Worm (Caenorhabditis elegans) whole organism, young adult: ENCODE measurements around the gene arf-5.

Experiments used
- B0035.1 ChIP-seq: sonication (generic microtip); optimal IDR thresholded peaks from 2 replicates; lab custom pipeline; 2016; ENCODE audit warnings: missing genetic modification characterization, mild to moderate bottlenecking, missing compliant biosample characterization, missing genotype, missing genetic modification reagents
- B0336.3 ChIP-seq: fragments of 200-800 bp; sonication (Bioruptor generic); IDR thresholded peaks from 2 replicates; pipeline ENCODE4 v1.3.6; 2022; ENCODE audit warnings: missing genetic modification characterization, missing compliant biosample characterization
- D2030.7 ChIP-seq: fragments of 200-800 bp; sonication (Bioruptor generic); IDR thresholded peaks from 2 replicates; pipeline ENCODE4 v1.3.6; 2022; ENCODE audit warnings: missing genetic modification reagents, missing genetic modification characterization, missing compliant biosample characterization
- F22D6.2 ChIP-seq: sonication (generic microtip); optimal IDR thresholded peaks from 2 replicates; lab custom pipeline; 2016; ENCODE audit warnings: mild to moderate bottlenecking, missing genetic modification characterization, missing compliant biosample characterization
- F33H1.4 ChIP-seq: fragments of 200-800 bp; sonication (Bioruptor generic); IDR thresholded peaks from 2 replicates; pipeline ENCODE4 v1.3.6; 2022; ENCODE audit warnings: missing genetic modification reagents, missing genetic modification characterization, missing compliant biosample characterization
- F52B5.7 ChIP-seq: sonication (generic microtip); optimal IDR thresholded peaks from 2 replicates; lab custom pipeline; 2016; ENCODE audit warnings: mild to moderate bottlenecking, missing genetic modification characterization, missing compliant biosample characterization
- F55B11.4 ChIP-seq: sonication (generic microtip); optimal IDR thresholded peaks from 2 replicates; lab custom pipeline; 2016; ENCODE audit warnings: missing compliant biosample characterization, missing genetic modification characterization, borderline replicate concordance; ENCODE audit not compliant: insufficient read depth
- K11D2.4 ChIP-seq: fragments of 200-800 bp; sonication (Bioruptor generic); IDR thresholded peaks from 2 replicates; pipeline ENCODE4 v1.3.6; 2022; ENCODE audit warnings: missing genetic modification reagents, missing genetic modification characterization, missing compliant biosample characterization
- K12H6.12 ChIP-seq: fragments of 200-800 bp; sonication (Bioruptor generic); optimal IDR thresholded peaks from 2 replicates; lab custom pipeline; 2018; ENCODE audit warnings: mild to moderate bottlenecking, missing genetic modification characterization, missing compliant biosample characterization
- T26A5.8 ChIP-seq: sonication (generic microtip); optimal IDR thresholded peaks from 2 replicates; lab custom pipeline; 2016; ENCODE audit warnings: missing genetic modification characterization, missing compliant biosample characterization
- akir-1 ChIP-seq: fragments of 200-800 bp; sonication (Bioruptor generic); optimal IDR thresholded peaks from 2 replicates; lab custom pipeline; 2018; ENCODE audit warnings: mild to moderate bottlenecking, missing genetic modification characterization, moderate library complexity, missing compliant biosample characterization
- athp-1 ChIP-seq: sonication (generic microtip); optimal IDR thresholded peaks from 2 replicates; lab custom pipeline; 2017; ENCODE audit warnings: mild to moderate bottlenecking, missing genetic modification characterization, missing compliant biosample characterization
- attf-3 ChIP-seq: fragments of 200-800 bp; sonication (Bioruptor generic); conservative IDR thresholded peaks from 2 replicates; pipeline ENCODE4 v1.3.6; 2022; ENCODE audit warnings: missing genetic modification reagents, missing genetic modification characterization, missing compliant biosample characterization
- attf-6 ChIP-seq: fragments of 200-800 bp; sonication (Bioruptor generic); IDR thresholded peaks from 2 replicates; pipeline ENCODE4 v1.3.6; 2022; ENCODE audit warnings: missing genetic modification reagents, missing genetic modification characterization, missing compliant biosample characterization
- cebp-1 ChIP-seq, 2 experiments: fragments of 200-800 bp in 1 of 2; sonication (Bioruptor generic) in 1 of 2; sonication (generic microtip) in 1 of 2; IDR thresholded peaks in 1 of 2; optimal IDR thresholded peaks in 1 of 2; 2 replicates each; pipeline versions ENCODE4 v1.3.6 to Lab custom; 2017 to 2022; ENCODE audit warnings: missing compliant biosample characterization in 2 of 2, missing genetic modification characterization in 2 of 2, mild to moderate bottlenecking in 1 of 2, missing genetic modification reagents in 1 of 2, moderate library complexity in 1 of 2
- ceh-91 ChIP-seq: fragments of 200-800 bp; sonication (Bioruptor generic); IDR thresholded peaks from 2 replicates; pipeline ENCODE4 v1.3.6; 2022; ENCODE audit warnings: missing genetic modification reagents, missing genetic modification characterization, missing compliant biosample characterization
- dox-1 ChIP-seq: fragments of 200-800 bp; sonication (Bioruptor generic); IDR thresholded peaks from 2 replicates; pipeline ENCODE4 v1.3.6; 2022; ENCODE audit warnings: missing genetic modification reagents, missing genetic modification characterization, missing compliant biosample characterization
- egrh-3 ChIP-seq: fragments of 200-800 bp; sonication (Bioruptor generic); IDR thresholded peaks from 2 replicates; pipeline ENCODE4 v1.3.6; 2022; ENCODE audit warnings: missing genetic modification reagents, missing genetic modification characterization, missing compliant biosample characterization
- ekl-4 ChIP-seq: fragments of 200-800 bp; sonication (Bioruptor generic); IDR thresholded peaks from 2 replicates; pipeline ENCODE4 v1.3.6; 2022; ENCODE audit warnings: missing genetic modification reagents, missing genetic modification characterization, missing compliant biosample characterization
- fkh-3 ChIP-seq: sonication (generic microtip); optimal IDR thresholded peaks from 2 replicates; lab custom pipeline; 2016; ENCODE audit warnings: mild to moderate bottlenecking, missing genetic modification characterization, missing compliant biosample characterization
- hmg-1.2 ChIP-seq: fragments of 200-800 bp; sonication (Bioruptor generic); IDR thresholded peaks from 2 replicates; pipeline ENCODE4 v1.3.6; 2022; ENCODE audit warnings: missing genetic modification reagents, missing genetic modification characterization, missing compliant biosample characterization
- hsf-1 ChIP-seq: fragments of 200-800 bp; sonication (Bioruptor generic); IDR thresholded peaks from 2 replicates; pipeline ENCODE4 v1.3.6; 2022; ENCODE audit warnings: missing genetic modification reagents, missing genetic modification characterization, missing compliant biosample characterization
- lin-54 ChIP-seq: fragments of 200-800 bp; sonication (Bioruptor generic); optimal IDR thresholded peaks from 2 replicates; lab custom pipeline; 2018; ENCODE audit warnings: mild to moderate bottlenecking, missing genetic modification characterization, missing compliant biosample characterization
- lsl-1 ChIP-seq: fragments of 200-800 bp; sonication (Bioruptor generic); optimal IDR thresholded peaks from 2 replicates; lab custom pipeline; 2018; ENCODE audit warnings: mild to moderate bottlenecking, missing genetic modification characterization, moderate library complexity, missing compliant biosample characterization
- madf-10 ChIP-seq: sonication (generic microtip); optimal IDR thresholded peaks from 2 replicates; lab custom pipeline; 2016; ENCODE audit warnings: mild to moderate bottlenecking, missing genetic modification characterization, missing compliant biosample characterization
- madf-6 ChIP-seq: fragments of 200-800 bp; sonication (Bioruptor generic); IDR thresholded peaks from 2 replicates; pipeline ENCODE4 v1.3.6; 2022; ENCODE audit warnings: missing genetic modification reagents, missing genetic modification characterization, missing compliant biosample characterization
- nfyb-1 ChIP-seq: fragments of 200-800 bp; sonication (Bioruptor generic); IDR thresholded peaks from 2 replicates; pipeline ENCODE4 v1.3.6; 2022; ENCODE audit warnings: missing genetic modification reagents, missing genetic modification characterization, missing compliant biosample characterization
- pbrm-1 ChIP-seq: fragments of 200-800 bp; sonication (Bioruptor generic); IDR thresholded peaks from 2 replicates; pipeline ENCODE4 v1.3.6; 2022; ENCODE audit warnings: missing genetic modification reagents, missing genetic modification characterization, missing compliant biosample characterization
- rcor-1 ChIP-seq: fragments of 200-800 bp; sonication (Bioruptor generic); IDR thresholded peaks from 2 replicates; pipeline ENCODE4 v1.3.6; 2022; ENCODE audit warnings: missing genetic modification reagents, missing genetic modification characterization, missing compliant biosample characterization
- snpc-3.4 ChIP-seq: sonication (generic microtip); optimal IDR thresholded peaks from 2 replicates; lab custom pipeline; 2017; ENCODE audit warnings: missing genetic modification characterization, mild to moderate bottlenecking, missing compliant biosample characterization, antibody characterized with exemption, moderate library complexity, missing genotype, missing genetic modification reagents
- snpc-4 ChIP-seq, 5 experiments: fragments of 150-350 bp in 1 of 5; sonication (generic microtip) in 4 of 5; optimal IDR thresholded peaks; 2 replicates each; lab custom pipeline; 2014 to 2018; ENCODE audit warnings: missing genetic modification characterization in 5 of 5, missing biosample characterization in 3 of 5, antibody characterized with exemption in 2 of 5, mild to moderate bottlenecking in 2 of 5, missing compliant biosample characterization in 2 of 5, missing genotype in 2 of 5, moderate library complexity in 2 of 5, missing genetic modification reagents in 1 of 5
- unc-130 ChIP-seq: sonication (generic microtip); optimal IDR thresholded peaks from 2 replicates; lab custom pipeline; 2016; ENCODE audit warnings: missing genetic modification reagents, missing genetic modification characterization, missing compliant biosample characterization
- unc-62 ChIP-seq: fragments of 150-350 bp; optimal IDR thresholded peaks from 2 replicates; lab custom pipeline; 2014; ENCODE audit warnings: missing biosample characterization, missing genetic modification reagents, missing genetic modification characterization
- ztf-18 ChIP-seq: sonication (generic microtip); optimal IDR thresholded peaks from 2 replicates; lab custom pipeline; 2016; ENCODE audit warnings: missing genotype, mild to moderate bottlenecking, missing genetic modification characterization, missing compliant biosample characterization
- ztf-25 ChIP-seq: fragments of 200-800 bp; sonication (Bioruptor generic); IDR thresholded peaks from 2 replicates; pipeline ENCODE4 v1.3.6; 2022; ENCODE audit warnings: missing genetic modification reagents, missing genetic modification characterization, missing compliant biosample characterization
- ztf-6 ChIP-seq: fragments of 200-800 bp; sonication (Bioruptor generic); IDR thresholded peaks from 2 replicates; pipeline ENCODE4 v1.3.6; 2022; ENCODE audit warnings: missing genetic modification reagents, missing genetic modification characterization, missing compliant biosample characterization

Gene arf-5

DNA sequence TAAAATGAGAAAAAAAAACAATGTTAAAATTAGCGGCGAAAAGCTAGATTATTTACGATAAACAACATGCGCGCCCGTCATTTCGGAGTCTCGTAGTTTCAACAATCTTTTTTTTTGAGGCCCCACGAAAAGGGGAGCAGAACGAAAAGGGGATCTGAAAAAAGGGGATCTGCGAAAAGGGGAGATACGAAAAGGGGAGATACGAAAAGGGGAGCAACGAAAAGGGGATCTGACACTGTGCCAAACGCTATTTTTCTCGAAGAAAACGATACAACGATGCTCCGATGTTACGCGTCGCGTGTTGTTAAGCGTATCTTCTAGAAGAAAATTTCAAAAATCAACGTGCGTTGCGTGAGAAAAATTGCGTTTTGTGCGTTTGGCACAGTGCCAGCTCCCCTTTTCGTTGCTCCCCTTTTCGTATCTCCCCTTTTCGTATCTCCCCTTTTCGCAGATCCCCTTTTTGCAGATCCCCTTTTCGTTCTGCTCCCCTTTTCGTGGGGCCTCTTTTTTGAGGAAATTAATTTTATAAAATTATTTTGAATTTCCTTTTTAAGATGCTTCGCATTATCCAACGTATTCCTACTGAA lies 33.5 kb downstream of the arf-5 start, which contains the start of gene C26B2.7 (continued):
- peak; percentile 49 for TF ChIP-seq ceh-91
- peak; percentile 84 for TF ChIP-seq madf-10 (tag; lab: Kevin White, UChicago)
- TF ChIP-seq K12H6.12 (tag; lab: Kevin White, UChicago), result peak; percentile 60
- peak; percentile 69 for TF ChIP-seq K11D2.4 (GFP tag; lab: Robert Waterston, UW)
- peak; percentile 44; the same call in 1 of the 2 replicates for TF ChIP-seq ztf-6 (GFP tag; lab: Robert Waterston, UW)
- peak; percentile 58 for TF ChIP-seq athp-1 (tag; lab: Kevin White, UChicago)
- peak; percentile 99 for TF ChIP-seq attf-3 (GFP tag; lab: Robert Waterston, UW)
- peak; percentile 3 for TF ChIP-seq B0035.1 (tag; lab: Kevin White, UChicago)
- TF ChIP-seq pbrm-1 (GFP tag; lab: Robert Waterston, UW), result peak; percentile 62; the same call in 1 of the 2 replicates
- TF ChIP-seq snpc-3.4 (tag; lab: Kevin White, UChicago), result peak; percentile 29
- peak; percentile 75 for TF ChIP-seq ztf-18 (tag; lab: Kevin White, UChicago)
- peak; percentile 77 for TF ChIP-seq hsf-1 (GFP tag; lab: Robert Waterston, UW)
- TF ChIP-seq ekl-4 (GFP tag; lab: Robert Waterston, UW), result peak; percentile 57
- peak; percentile 69 for TF ChIP-seq lin-54
- peak; percentile 67 for TF ChIP-seq cebp-1 (GFP tag; IDR thresholded peaks at IDR 0.05; lab: Robert Waterston, UW)
- TF ChIP-seq cebp-1 (tag; optimal IDR thresholded peaks at IDR 0.05; lab: Kevin White, UChicago), result peak; percentile 69
- TF ChIP-seq egrh-3 (GFP tag; lab: Robert Waterston, UW), result peak; percentile 81
- peak; percentile 59 for TF ChIP-seq lsl-1 (GFP tag; lab: Kevin White, UChicago)
- peak; percentile 91 for TF ChIP-seq rcor-1
- 0 out of 2 replicates have a peak, but pooled peaks have one; percentile 14 for TF ChIP-seq attf-6

DNA sequence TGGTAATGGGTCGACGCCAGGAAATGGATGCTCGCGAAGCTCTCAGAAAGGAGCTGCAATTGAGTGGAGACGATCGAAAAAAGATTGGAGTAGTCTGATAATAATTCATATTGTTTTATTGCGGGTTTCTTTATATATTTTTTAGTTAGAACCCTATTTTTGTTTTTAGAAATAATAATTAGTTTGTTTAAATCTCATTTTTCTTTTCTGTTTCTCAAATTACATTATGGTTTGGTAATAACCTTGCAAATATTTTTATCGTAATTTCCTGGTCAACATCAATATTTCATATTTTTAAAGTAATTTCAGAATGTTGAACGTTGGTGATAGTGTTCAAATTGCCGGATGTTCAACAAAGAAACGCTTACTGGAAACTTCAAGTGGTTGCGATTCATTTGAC lies 34.4 kb downstream of the arf-5 start, which contains the start of gene elpc-4:
elpc-4 (plus strand) TSS at position 301 of the 400 bp plus-strand sequence.
- TF ChIP-seq F22D6.2 (tag; lab: Kevin White, UChicago) (no peak), madf-6 (GFP tag; lab: Robert Waterston, UW) (peak; percentile 28; the same call in 1 of the 2 replicates)

DNA sequence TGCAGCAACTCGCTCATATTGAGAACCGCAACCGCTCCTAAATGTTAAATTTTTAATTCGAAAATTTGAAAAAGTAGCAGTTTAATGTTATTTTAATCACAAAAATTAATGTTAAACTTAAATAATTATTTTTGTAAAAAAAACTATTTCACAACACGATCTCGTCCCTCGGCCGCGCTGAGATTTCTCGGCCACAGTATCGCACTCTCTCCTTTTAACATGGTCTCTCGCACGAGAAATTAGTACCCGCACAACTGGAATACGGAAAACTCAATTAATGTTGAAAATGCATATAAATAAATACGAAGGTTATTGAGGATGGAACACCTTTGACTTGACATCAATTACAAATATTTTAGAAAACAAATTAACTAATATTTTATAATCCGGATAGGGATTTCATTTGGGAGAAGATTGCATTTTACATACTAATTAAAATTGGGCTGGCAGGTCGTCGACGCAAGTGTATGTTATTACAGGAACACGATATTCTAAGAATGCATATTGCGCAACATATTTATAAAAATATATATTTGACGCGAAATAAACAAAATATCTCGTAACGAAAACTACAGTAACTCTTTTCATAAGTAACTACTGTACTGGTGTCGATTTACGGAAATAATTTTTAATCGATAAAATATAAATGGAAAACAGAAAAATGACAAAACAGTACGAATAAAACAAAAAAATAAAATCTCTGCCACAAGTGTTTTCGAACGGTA lies 37.6 kb downstream of the arf-5 start, which contains the start of gene dnc-4:
dnc-4 (minus strand) TSS at position 37 of the 725 bp plus-strand sequence.
- TF ChIP-seq snpc-4 (GFP tag; optimal IDR thresholded peaks at IDR 0.05; lab: Kevin White, UChicago), result no peak
- TF ChIP-seq snpc-4 (tag; optimal IDR thresholded peaks at IDR 0.05; lab: Kevin White, UChicago), result peak in 1 of 4 experiments; percentile 6
- TF ChIP-seq cebp-1 (GFP tag; IDR thresholded peaks at IDR 0.05; lab: Robert Waterston, UW), result peak; percentile 48; the same call in 1 of the 2 replicates
- TF ChIP-seq cebp-1 (tag; optimal IDR thresholded peaks at IDR 0.05; lab: Kevin White, UChicago), result peak; percentile 87
- TF ChIP-seq lsl-1 (GFP tag; lab: Kevin White, UChicago), result peak; percentile 62
- TF ChIP-seq hmg-1.2 (GFP tag; lab: Robert Waterston, UW), result peak; percentile 82
- TF ChIP-seq dox-1 (GFP tag; lab: Robert Waterston, UW), result peak; percentile 43; the same call in 1 of the 2 replicates
- TF ChIP-seq madf-6 (GFP tag; lab: Robert Waterston, UW), result no peak
- 0 out of 2 replicates have a peak, but pooled peaks have one; percentile 15 for TF ChIP-seq D2030.7 (GFP tag; lab: Robert Waterston, UW)
- TF ChIP-seq F33H1.4 (GFP tag; lab: Robert Waterston, UW), result no peak
- TF ChIP-seq, all 124 proteins: peak for 6

DNA sequence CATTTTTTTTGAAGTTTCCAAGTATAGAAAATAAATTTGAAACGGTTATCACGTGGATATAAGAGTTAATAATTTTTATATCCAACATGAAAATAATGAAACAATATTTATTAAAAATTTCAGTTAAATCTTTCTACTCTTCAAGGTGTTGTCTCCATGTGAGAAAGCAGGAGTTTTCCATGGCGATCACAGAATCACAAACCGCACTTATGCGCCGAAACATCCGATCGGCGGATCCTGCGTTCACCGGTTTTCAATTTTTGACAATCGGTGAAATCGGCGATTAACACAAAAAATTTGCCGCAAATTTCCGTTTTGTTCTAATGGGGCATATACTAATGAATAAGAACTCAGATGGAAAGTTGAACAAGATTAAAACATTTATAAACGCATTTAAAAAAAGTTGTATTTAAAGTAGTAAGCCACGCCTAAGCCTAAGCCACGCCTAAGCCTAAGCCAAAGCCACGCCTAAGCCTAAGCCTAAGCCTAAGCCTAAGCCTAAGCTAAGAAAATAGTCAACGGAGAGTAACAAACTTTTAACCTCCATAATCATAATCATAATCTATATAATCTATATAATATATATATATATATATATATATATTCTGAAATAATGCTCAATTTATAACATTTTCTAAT lies 39.8 kb downstream of the arf-5 start, which contains the start of gene C26B2.2:
C26B2.2 (minus strand) TSS at position 88 of the 639 bp plus-strand sequence.
- TF ChIP-seq nfyb-1 (GFP tag; lab: Robert Waterston, UW) (no peak), F55B11.4 (tag; lab: Kevin White, UChicago) (no peak), B0336.3 (no peak), F33H1.4 (GFP tag; lab: Robert Waterston, UW) (no peak), pbrm-1 (GFP tag; lab: Robert Waterston, UW) (no peak), ztf-25 (GFP tag; lab: Robert Waterston, UW) (no peak), fkh-3 (no peak), akir-1 (no peak), T26A5.8 (tag; lab: Kevin White, UChicago) (no peak), F52B5.7 (tag; lab: Kevin White, UChicago) (no peak), unc-130 (GFP tag; lab: Kevin White, UChicago) (no peak), unc-62 (GFP tag; lab: Kevin White, UChicago) (no peak)
